Fruit fly (Drosophila melanogaster) whole organism, pupa: ENCODE results near the gene CG4017.

ENCODE experiments used
- CG12605 ChIP-seq: fragments of 200-800 bp; sonication (Bioruptor generic); IDR thresholded peaks from 2 replicates; pipeline ENCODE4 v1.3.6; 2022; ENCODE audit warnings: missing biosample characterization, missing genetic modification characterization
- CG15710 ChIP-seq: fragments of 200-800 bp; sonication (Bioruptor generic); optimal IDR thresholded peaks from 2 replicates; lab custom pipeline; 2018; ENCODE audit warnings: missing biosample characterization, mild to moderate bottlenecking, missing genetic modification characterization, moderate library complexity
- CG32121 ChIP-seq: fragments of 200-800 bp; sonication (Bioruptor generic); IDR thresholded peaks from 2 replicates; pipeline ENCODE4 v1.3.6; 2022; ENCODE audit warnings: missing biosample characterization, missing genetic modification characterization
- CG34367 ChIP-seq: fragments of 200-800 bp; sonication (Bioruptor generic); optimal IDR thresholded peaks from 2 replicates; lab custom pipeline; 2018; ENCODE audit warnings: missing biosample characterization, mild to moderate bottlenecking, missing genetic modification characterization
- CG8159 ChIP-seq: fragments of 200-800 bp; sonication (Bioruptor generic); optimal IDR thresholded peaks from 3 replicates; lab custom pipeline; 2018; ENCODE audit warnings: missing biosample characterization, mild to moderate bottlenecking, missing genetic modification characterization, moderate library complexity
- CG8301 ChIP-seq: fragments of 200-800 bp; sonication (Bioruptor generic); optimal IDR thresholded peaks from 2 replicates; lab custom pipeline; 2018; ENCODE audit warnings: missing biosample characterization, mild to moderate bottlenecking, missing genetic modification characterization
- EcR ChIP-seq: fragments of 200-800 bp; sonication (Bioruptor generic); optimal IDR thresholded peaks from 3 replicates; lab custom pipeline; 2019; ENCODE audit warnings: missing biosample characterization, missing genetic modification characterization, mild to moderate bottlenecking, moderate library complexity, missing genetic modification reagents
- Ets98B ChIP-seq: fragments of 200-800 bp; sonication (Bioruptor generic); IDR thresholded peaks from 2 replicates; pipeline ENCODE4 v1.3.6; 2022; ENCODE audit warnings: missing biosample characterization, missing genetic modification characterization
- Snoo ChIP-seq: fragments of 200-800 bp; sonication (Bioruptor generic); optimal IDR thresholded peaks from 3 replicates; lab custom pipeline; 2017; ENCODE audit warnings: missing biosample characterization, mild to moderate bottlenecking, missing genetic modification characterization, inconsistent platforms
- fd96Ca ChIP-seq: fragments of 200-800 bp; sonication (Bioruptor generic); IDR thresholded peaks from 3 replicates; pipeline ENCODE4 v1.3.6; 2022; ENCODE audit warnings: missing biosample characterization, missing genetic modification characterization
- gl ChIP-seq: fragments of 200-800 bp; sonication (Bioruptor generic); optimal IDR thresholded peaks from 2 replicates; lab custom pipeline; 2018; ENCODE audit warnings: missing biosample characterization, mild to moderate bottlenecking, missing genetic modification characterization
- rn ChIP-seq: fragments of 200-800 bp; sonication (Bioruptor generic); IDR thresholded peaks from 2 replicates; pipeline ENCODE4 v1.3.6; 2022; ENCODE audit warnings: missing biosample characterization, missing genetic modification characterization

dm6 chr2L:9783130-9783529 is 16.3 kb downstream of the CG4017 start:
- TF ChIP-seq Ets98B (GFP tag; lab: Robert Waterston, UW) (no peak), CG8159 (tag; lab: Kevin White, UChicago) (no peak), CG12605 (GFP tag; lab: Robert Waterston, UW) (no peak), CG34367 (tag; lab: Kevin White, UChicago) (no peak), rn (no peak), fd96Ca (GFP tag; lab: Robert Waterston, UW) (no peak), EcR (no peak), CG32121 (GFP tag; lab: Robert Waterston, UW) (no peak), gl (tag; lab: Kevin White, UChicago) (no peak), CG15710 (no peak), CG8301 (no peak), Snoo (tag; lab: Kevin White, UChicago) (no peak)
